Fruit fly (Drosophila melanogaster) whole organism, embryonic: Measurements from ENCODE around the gene bark.

ENCODE experiments used
- Adf1 ChIP-seq: fragments of 200-800 bp; sonication (Bioruptor generic); IDR thresholded peaks from 2 replicates; pipeline ENCODE4 v1.3.6; 2022; ENCODE audit warnings: missing biosample characterization, missing genetic modification characterization
- Awh ChIP-seq: fragments of 200-800 bp; sonication (Bioruptor generic); IDR thresholded peaks from 2 replicates; pipeline ENCODE4, ENCODE4 v1.3.6; 2022; ENCODE audit warnings: missing biosample characterization, missing genetic modification characterization
- Bteb2 ChIP-seq: fragments of 200-800 bp; sonication (Bioruptor generic); optimal IDR thresholded peaks from 2 replicates; lab custom pipeline; 2016; ENCODE audit warnings: missing biosample characterization, missing genetic modification characterization
- CG10147 ChIP-seq: fragments of 200-800 bp; sonication (Bioruptor generic); optimal IDR thresholded peaks from 2 replicates; lab custom pipeline; 2019; ENCODE audit warnings: missing biosample characterization, mild to moderate bottlenecking, missing genetic modification characterization, moderate library complexity
- CG12219 ChIP-seq: fragments of 200-800 bp; sonication (Bioruptor generic); optimal IDR thresholded peaks from 3 replicates; lab custom pipeline; 2018; ENCODE audit warnings: missing biosample characterization, mild to moderate bottlenecking, missing genetic modification characterization
- CG12299 ChIP-seq: fragments of 200-800 bp; sonication (Bioruptor generic); optimal IDR thresholded peaks from 2 replicates; lab custom pipeline; 2018; ENCODE audit warnings: missing biosample characterization, mild to moderate bottlenecking, missing genetic modification characterization
- CG12659 ChIP-seq: fragments of 200-800 bp; sonication (Bioruptor generic); optimal IDR thresholded peaks from 3 replicates; lab custom pipeline; 2017; ENCODE audit warnings: mild to moderate bottlenecking, missing biosample characterization, missing genetic modification reagents, missing genetic modification characterization
- CG12942 ChIP-seq: fragments of 200-800 bp; sonication (Bioruptor generic); optimal IDR thresholded peaks from 3 replicates; lab custom pipeline; 2016; ENCODE audit warnings: missing biosample characterization, missing genetic modification characterization
- CG13296 ChIP-seq: fragments of 200-800 bp; sonication (Bioruptor generic); optimal IDR thresholded peaks from 3 replicates; lab custom pipeline; 2018; ENCODE audit warnings: missing biosample characterization, mild to moderate bottlenecking, missing genetic modification characterization
- CG14965 ChIP-seq: fragments of 200-800 bp; sonication (Bioruptor generic); optimal IDR thresholded peaks from 2 replicates; lab custom pipeline; 2016; ENCODE audit warnings: missing biosample characterization, missing genetic modification characterization, borderline replicate concordance
- CG17829 ChIP-seq: fragments of 200-800 bp; optimal IDR thresholded peaks from 2 replicates; lab custom pipeline; 2019; ENCODE audit warnings: missing biosample characterization, mild to moderate bottlenecking, missing genetic modification characterization, moderate library complexity
- CG1792 ChIP-seq: fragments of 200-800 bp; sonication (Bioruptor generic); optimal IDR thresholded peaks from 2 replicates; lab custom pipeline; 2016; ENCODE audit warnings: missing biosample characterization, missing genetic modification characterization
- CG18764 ChIP-seq: fragments of 200-800 bp; sonication (Bioruptor generic); optimal IDR thresholded peaks from 3 replicates; lab custom pipeline; 2016; ENCODE audit warnings: missing biosample characterization, missing genetic modification characterization
- CG2129 ChIP-seq: fragments of 200-800 bp; sonication (Bioruptor generic); IDR thresholded peaks from 2 replicates; pipeline ENCODE4 v1.3.6; 2022; ENCODE audit warnings: missing biosample characterization, missing genetic modification characterization; ENCODE audit not compliant: partially characterized antibody
- CG2678 ChIP-seq: fragments of 200-800 bp; sonication (Bioruptor generic); optimal IDR thresholded peaks from 3 replicates; lab custom pipeline; 2019; ENCODE audit warnings: missing biosample characterization, mild to moderate bottlenecking, missing genetic modification characterization, moderate library complexity
- CG4360 ChIP-seq: fragments of 200-800 bp; sonication (Bioruptor generic); IDR thresholded peaks from 2 replicates; pipeline ENCODE4 v1.3.6; 2022; ENCODE audit warnings: missing biosample characterization, missing genetic modification characterization
- CG4820 ChIP-seq: fragments of 200-800 bp; sonication (Bioruptor generic); optimal IDR thresholded peaks from 3 replicates; lab custom pipeline; 2016; ENCODE audit warnings: missing biosample characterization, missing genetic modification characterization
- CG6813 ChIP-seq: fragments of 200-800 bp; sonication (Bioruptor generic); optimal IDR thresholded peaks from 2 replicates; lab custom pipeline; 2017; ENCODE audit warnings: missing biosample characterization, missing genetic modification characterization, mild to moderate bottlenecking, moderate library complexity, missing genetic modification reagents
- CG7928 ChIP-seq: fragments of 200-800 bp; sonication (Bioruptor generic); optimal IDR thresholded peaks from 2 replicates; lab custom pipeline; 2017; ENCODE audit warnings: missing biosample characterization, mild to moderate bottlenecking, missing genetic modification characterization
- CG8281 ChIP-seq: fragments of 200-800 bp; sonication (Bioruptor generic); optimal IDR thresholded peaks from 2 replicates; lab custom pipeline; 2018; ENCODE audit warnings: missing biosample characterization, mild to moderate bottlenecking, missing genetic modification characterization, moderate library complexity
- CG8765 ChIP-seq: fragments of 200-800 bp; sonication (Bioruptor generic); IDR thresholded peaks from 2 replicates; pipeline ENCODE4 v1.3.6; 2022; ENCODE audit warnings: missing biosample characterization, missing genetic modification characterization
- CG9215 ChIP-seq: fragments of 200-800 bp; sonication (Bioruptor generic); IDR thresholded peaks from 2 replicates; pipeline ENCODE4 v1.3.6; 2022; ENCODE audit warnings: missing biosample characterization, missing genetic modification characterization
- CG9876 ChIP-seq: fragments of 200-800 bp; sonication (Bioruptor generic); optimal IDR thresholded peaks from 2 replicates; lab custom pipeline; 2016; ENCODE audit warnings: missing biosample characterization, missing genetic modification characterization
- Fer2 ChIP-seq: fragments of 200-800 bp; sonication (Bioruptor generic); optimal IDR thresholded peaks from 2 replicates; lab custom pipeline; 2018; ENCODE audit warnings: missing biosample characterization, mild to moderate bottlenecking, missing genetic modification characterization, moderate library complexity
- GATAe ChIP-seq: fragments of 200-800 bp; sonication (Bioruptor generic); conservative IDR thresholded peaks from 2 replicates; pipeline ENCODE4 v1.3.6; 2022; ENCODE audit warnings: missing biosample characterization, missing genetic modification characterization
- H15 ChIP-seq: fragments of 200-800 bp; sonication (Bioruptor generic); IDR thresholded peaks from 3 replicates; pipeline ENCODE4 v1.3.6; 2022; ENCODE audit warnings: missing biosample characterization, missing genetic modification characterization
- HLH4C ChIP-seq: fragments of 200-800 bp; sonication (Bioruptor generic); IDR thresholded peaks from 3 replicates; pipeline ENCODE4 v1.3.6; 2022; ENCODE audit warnings: missing biosample characterization, missing genetic modification characterization; ENCODE audit not compliant: partially characterized antibody
- Hand ChIP-seq: fragments of 200-800 bp; sonication (Bioruptor generic); optimal IDR thresholded peaks from 2 replicates; lab custom pipeline; 2017; ENCODE audit warnings: mild to moderate bottlenecking, missing biosample characterization, missing genetic modification reagents, missing genetic modification characterization
- Max ChIP-seq: fragments of 200-800 bp; sonication (Bioruptor generic); optimal IDR thresholded peaks from 2 replicates; lab custom pipeline; 2016; ENCODE audit warnings: missing biosample characterization, mild to moderate bottlenecking, missing genetic modification characterization
- Med ChIP-seq: fragments of 200-800 bp; sonication (Bioruptor generic); peaks from one replicate; lab custom pipeline; 2016; ENCODE audit warnings: missing biosample characterization, missing genetic modification characterization, mild to moderate bottlenecking, inconsistent platforms, moderate library complexity
- Meics ChIP-seq: fragments of 200-800 bp; sonication (Bioruptor generic); optimal IDR thresholded peaks from 2 replicates; lab custom pipeline; 2017; ENCODE audit warnings: missing biosample characterization, mild to moderate bottlenecking, missing genetic modification characterization
- Mes4 ChIP-seq: fragments of 200-800 bp; sonication (Bioruptor generic); optimal IDR thresholded peaks from 2 replicates; lab custom pipeline; 2016; ENCODE audit warnings: missing biosample characterization, missing genetic modification characterization
- Ravus ChIP-seq: fragments of 200-800 bp; sonication (Bioruptor generic); IDR thresholded peaks from 2 replicates; pipeline ENCODE4 v1.3.6; 2022; ENCODE audit warnings: missing biosample characterization, missing genetic modification characterization
- ac ChIP-seq: fragments of 200-800 bp; sonication (Bioruptor generic); optimal IDR thresholded peaks from 3 replicates; lab custom pipeline; 2017; ENCODE audit warnings: missing biosample characterization, mild to moderate bottlenecking, missing genetic modification characterization
- corto ChIP-seq: fragments of 200-800 bp; sonication (Bioruptor generic); optimal IDR thresholded peaks from 2 replicates; lab custom pipeline; 2016; ENCODE audit warnings: missing biosample characterization, mild to moderate bottlenecking, missing genetic modification characterization, moderate library complexity
- en ChIP-seq: fragments of 200-800 bp; sonication (Bioruptor generic); optimal IDR thresholded peaks from 2 replicates; lab custom pipeline; 2016; ENCODE audit warnings: missing biosample characterization, missing genetic modification characterization
- ftz-f1 ChIP-seq: fragments of 200-800 bp; sonication (Bioruptor generic); optimal IDR thresholded peaks from 2 replicates; lab custom pipeline; 2016; ENCODE audit warnings: missing biosample characterization, missing genetic modification characterization
- gcm2 ChIP-seq: fragments of 200-800 bp; sonication (Bioruptor generic); optimal IDR thresholded peaks from 2 replicates; lab custom pipeline; 2016; ENCODE audit warnings: missing biosample characterization, missing genetic modification characterization
- h ChIP-seq: fragments of >200 bp; optimal IDR thresholded peaks from 2 replicates; lab custom pipeline; 2017
- jing ChIP-seq: fragments of 200-800 bp; sonication (Bioruptor generic); optimal IDR thresholded peaks from 2 replicates; lab custom pipeline; 2018; ENCODE audit warnings: missing biosample characterization, mild to moderate bottlenecking, missing genetic modification characterization
- lilli ChIP-seq: fragments of 200-800 bp; sonication (Bioruptor generic); optimal IDR thresholded peaks from 3 replicates; lab custom pipeline; 2016; ENCODE audit warnings: missing biosample characterization, missing genetic modification characterization
- mam ChIP-seq: fragments of 200-800 bp; sonication (Bioruptor generic); optimal IDR thresholded peaks from 3 replicates; lab custom pipeline; 2016; ENCODE audit warnings: missing biosample characterization, missing genetic modification characterization
- mirr ChIP-seq: fragments of 200-800 bp; sonication (Bioruptor generic); optimal IDR thresholded peaks from 3 replicates; lab custom pipeline; 2018; ENCODE audit warnings: missing biosample characterization, mild to moderate bottlenecking, missing genetic modification characterization
- p53 ChIP-seq: fragments of 200-800 bp; sonication (Bioruptor generic); optimal IDR thresholded peaks from 2 replicates; lab custom pipeline; 2016; ENCODE audit warnings: missing biosample characterization, missing genetic modification characterization
- pzg ChIP-seq: fragments of 200-800 bp; sonication (Bioruptor generic); optimal IDR thresholded peaks from 3 replicates; lab custom pipeline; 2018; ENCODE audit warnings: missing biosample characterization, mild to moderate bottlenecking, missing genetic modification characterization, moderate library complexity
- slp2 ChIP-seq: fragments of 200-800 bp; sonication (Bioruptor generic); optimal IDR thresholded peaks from 2 replicates; lab custom pipeline; 2016; ENCODE audit warnings: missing biosample characterization, missing genetic modification characterization
- ssp ChIP-seq: fragments of 200-800 bp; sonication (Bioruptor generic); IDR thresholded peaks from 2 replicates; pipeline ENCODE4 v1.3.6; 2022; ENCODE audit warnings: missing biosample characterization, missing genetic modification characterization
- stwl ChIP-seq: fragments of 200-800 bp; sonication (Bioruptor generic); optimal IDR thresholded peaks from 3 replicates; lab custom pipeline; 2018; ENCODE audit warnings: missing biosample characterization, mild to moderate bottlenecking, missing genetic modification characterization, moderate library complexity
- tin ChIP-seq: fragments of 200-800 bp; sonication (Bioruptor generic); optimal IDR thresholded peaks from 3 replicates; lab custom pipeline; 2016; ENCODE audit warnings: missing biosample characterization, missing genetic modification characterization
- vfl ChIP-seq: fragments of 200-800 bp; sonication (Bioruptor generic); optimal IDR thresholded peaks from 2 replicates; lab custom pipeline; 2016; ENCODE audit warnings: missing biosample characterization, missing genetic modification characterization
- wdn ChIP-seq: fragments of 200-800 bp; sonication (Bioruptor generic); IDR thresholded peaks from 2 replicates; pipeline ENCODE4 v1.3.6; 2022; ENCODE audit warnings: missing biosample characterization, missing genetic modification characterization

bark gene

dm6 chr2L:3754835-3755547, 32.0 kb upstream of the bark start:
- TF ChIP-seq CG13296 (peak; percentile 24), ftz-f1 (GFP tag; lab: Kevin White, UChicago) (no peak), gcm2 (GFP tag; lab: Kevin White, UChicago) (no peak), CG12659 (GFP tag; lab: Kevin White, UChicago) (peak; percentile 25), CG17829 (tag; lab: Kevin White, UChicago) (no peak), Max (no peak), CG4360 (GFP tag; lab: Robert Waterston, UW) (no peak), CG18764 (GFP tag; lab: Kevin White, UChicago) (no peak), Meics (GFP tag; lab: Kevin White, UChicago) (peak; percentile 65), CG12942 (GFP tag; lab: Kevin White, UChicago) (no peak), ac (GFP tag; lab: Kevin White, UChicago) (no peak), CG14965 (GFP tag; lab: Kevin White, UChicago) (no peak), Fer2 (tag; lab: Kevin White, UChicago) (no peak), CG12299 (tag; lab: Kevin White, UChicago) (no peak), Ravus (GFP tag; lab: Robert Waterston, UW) (no peak), Adf1 (GFP tag; lab: Robert Waterston, UW) (peak; percentile 40; the same call in 1 of the 2 replicates), Hand (GFP tag; lab: Kevin White, UChicago) (peak; percentile 63), CG9215 (no peak), CG2678 (peak; percentile 69), GATAe (GFP tag; lab: Robert Waterston, UW) (no peak), CG7928 (GFP tag; lab: Kevin White, UChicago) (no peak), lilli (GFP tag; lab: Kevin White, UChicago) (no peak), wdn (GFP tag; lab: Robert Waterston, UW) (0 out of 2 replicates have a peak, but pooled peaks have one; percentile 20), HLH4C (GFP tag; lab: Robert Waterston, UW) (no peak), CG10147 (GFP tag; lab: Kevin White, UChicago) (no peak), slp2 (no peak), Bteb2 (GFP tag; lab: Kevin White, UChicago) (peak; percentile 2), CG4820 (no peak), mirr (GFP tag; lab: Kevin White, UChicago) (no peak), CG8281 (no peak), tin (GFP tag; lab: Kevin White, UChicago) (no peak), pzg (GFP tag; lab: Kevin White, UChicago) (no peak), vfl (GFP tag; lab: Kevin White, UChicago) (no peak), h (lab: Kevin White, UChicago) (no peak), CG2129 (GFP tag; lab: Robert Waterston, UW) (no peak), jing (GFP tag; lab: Kevin White, UChicago) (no peak), p53 (GFP tag; lab: Kevin White, UChicago) (no peak), CG1792 (GFP tag; lab: Kevin White, UChicago) (no peak), CG12219 (GFP tag; lab: Kevin White, UChicago) (no peak), CG8765 (GFP tag; lab: Robert Waterston, UW) (no peak), Mes4 (no peak), mam (peak; percentile 25), CG6813 (GFP tag; lab: Kevin White, UChicago) (no peak), H15 (GFP tag; lab: Robert Waterston, UW) (no peak), Med (GFP tag; lab: Kevin White, UChicago) (peak; percentile 58), stwl (tag; lab: Kevin White, UChicago) (no peak), ssp (0 out of 2 replicates have a peak, but pooled peaks have one; percentile 35), Awh (GFP tag; lab: Robert Waterston, UW) (no peak), corto (no peak), en (no peak), CG9876 (GFP tag; lab: Kevin White, UChicago) (no peak)
